Worm (Caenorhabditis elegans): Measurements from ENCODE around the gene eat-3.

DNA sequence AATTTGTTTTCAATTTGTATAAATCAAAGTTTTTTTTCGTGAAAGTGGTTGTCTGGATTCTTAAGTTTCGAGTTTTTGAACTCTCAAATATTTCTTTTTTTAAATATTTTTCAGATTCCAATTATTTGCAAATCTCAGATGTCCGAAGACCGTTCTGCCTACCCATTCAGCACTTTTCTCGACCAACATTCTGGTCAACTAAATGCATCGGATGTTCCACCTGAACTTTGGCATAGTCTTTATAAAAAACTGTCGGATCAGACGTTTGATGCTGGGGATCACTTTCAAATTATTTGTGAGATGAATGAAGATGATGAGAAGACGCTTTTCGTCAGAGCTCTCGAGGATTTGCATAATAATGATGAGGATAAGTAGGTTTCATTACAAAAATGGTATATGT lies 14.2 kb downstream of the eat-3 start, which contains the start of gene ttll-12:
- no peak for TF ChIP-seq him-1 (tag; optimal IDR thresholded peaks at IDR 0.05)
- no peak for TF ChIP-seq W03F9.2 (tag; optimal IDR thresholded peaks at IDR 0.05)
- no peak for TF ChIP-seq dao-5 (tag; optimal IDR thresholded peaks at IDR 0.05)
